Worm (Caenorhabditis elegans) whole organism, late embryonic: Measurements from ENCODE around the gene catp-2.

Source experiments
- K09A11.1 ChIP-seq: sonication (generic microtip); optimal IDR thresholded peaks from 2 replicates; lab custom pipeline; 2017; ENCODE audit warnings: antibody characterized with exemption, mild to moderate bottlenecking, missing genetic modification characterization, missing compliant biosample characterization; ENCODE audit not compliant: insufficient read depth
- ceh-14 ChIP-seq: sonication (generic microtip); optimal IDR thresholded peaks from 2 replicates; lab custom pipeline; 2016; ENCODE audit warnings: missing genotype, missing genetic modification characterization, missing compliant biosample characterization
- ceh-18 ChIP-seq: sonication (generic microtip); optimal IDR thresholded peaks from 2 replicates; lab custom pipeline; 2016; ENCODE audit warnings: missing genetic modification characterization, missing compliant biosample characterization
- ceh-34 ChIP-seq: sonication (generic microtip); optimal IDR thresholded peaks from 2 replicates; lab custom pipeline; 2016; ENCODE audit warnings: mild to moderate bottlenecking, missing genetic modification characterization, missing compliant biosample characterization
- ceh-6 ChIP-seq: fragments of 200-800 bp; sonication (Bioruptor generic); optimal IDR thresholded peaks from 2 replicates; lab custom pipeline; 2018; ENCODE audit warnings: mild to moderate bottlenecking, missing genetic modification characterization, missing compliant biosample characterization
- dmd-4 ChIP-seq: sonication (generic microtip); optimal IDR thresholded peaks from 2 replicates; lab custom pipeline; 2016; ENCODE audit warnings: borderline replicate concordance, missing genetic modification characterization, missing compliant biosample characterization
- elt-2 ChIP-seq: sonication (generic microtip); optimal IDR thresholded peaks from 2 replicates; lab custom pipeline; 2016; ENCODE audit warnings: missing genetic modification reagents, missing genetic modification characterization, missing compliant biosample characterization
- eyg-1 ChIP-seq: sonication (generic microtip); optimal IDR thresholded peaks from 2 replicates; lab custom pipeline; 2016; ENCODE audit warnings: missing genotype, missing genetic modification characterization, missing compliant biosample characterization
- fkh-10 ChIP-seq: fragments of 150-350 bp; optimal IDR thresholded peaks from 2 replicates; lab custom pipeline; 2014; ENCODE audit warnings: missing biosample characterization, missing genetic modification reagents, missing genetic modification characterization
- gmeb-2 ChIP-seq: sonication (generic microtip); optimal IDR thresholded peaks from 2 replicates; lab custom pipeline; 2016; ENCODE audit warnings: missing genetic modification characterization, inconsistent platforms, missing compliant biosample characterization
- hlh-30 ChIP-seq: sonication (generic microtip); optimal IDR thresholded peaks from 2 replicates; lab custom pipeline; 2017; ENCODE audit warnings: antibody characterized with exemption, missing genetic modification characterization, missing compliant biosample characterization; ENCODE audit not compliant: insufficient read depth
- madf-2 ChIP-seq: sonication (generic microtip); optimal IDR thresholded peaks from 2 replicates; lab custom pipeline; 2017; ENCODE audit warnings: missing genetic modification characterization, missing compliant biosample characterization
- mec-3 ChIP-seq: sonication (generic microtip); optimal IDR thresholded peaks from 2 replicates; lab custom pipeline; 2016; ENCODE audit warnings: borderline replicate concordance, missing genetic modification characterization, missing compliant biosample characterization
- npax-4 ChIP-seq: sonication (generic microtip); optimal IDR thresholded peaks from 2 replicates; lab custom pipeline; 2016; ENCODE audit warnings: missing genetic modification characterization, missing compliant biosample characterization
- pat-9 ChIP-seq: fragments of 200-800 bp; sonication (Bioruptor generic); optimal IDR thresholded peaks from 2 replicates; lab custom pipeline; 2018; ENCODE audit warnings: mild to moderate bottlenecking, missing genetic modification characterization, moderate library complexity, missing compliant biosample characterization
- pha-2 ChIP-seq: sonication (generic microtip); optimal IDR thresholded peaks from 2 replicates; lab custom pipeline; 2017; ENCODE audit warnings: mild to moderate bottlenecking, missing genetic modification characterization, missing compliant biosample characterization
- sox-2 ChIP-seq: fragments of 200-800 bp; sonication (Bioruptor generic); IDR thresholded peaks from 2 replicates; pipeline ENCODE4 v1.3.6; 2022; ENCODE audit warnings: missing genetic modification reagents, missing genetic modification characterization, missing compliant biosample characterization
- syd-9 ChIP-seq: sonication (generic microtip); optimal IDR thresholded peaks from 2 replicates; lab custom pipeline; 2016; ENCODE audit warnings: mild to moderate bottlenecking, missing genetic modification characterization, moderate library complexity, missing compliant biosample characterization
- ttx-3 ChIP-seq: sonication (generic microtip); optimal IDR thresholded peaks from 2 replicates; lab custom pipeline; 2016; ENCODE audit warnings: missing genetic modification reagents, missing genetic modification characterization, missing compliant biosample characterization

Gene catp-2

DNA sequence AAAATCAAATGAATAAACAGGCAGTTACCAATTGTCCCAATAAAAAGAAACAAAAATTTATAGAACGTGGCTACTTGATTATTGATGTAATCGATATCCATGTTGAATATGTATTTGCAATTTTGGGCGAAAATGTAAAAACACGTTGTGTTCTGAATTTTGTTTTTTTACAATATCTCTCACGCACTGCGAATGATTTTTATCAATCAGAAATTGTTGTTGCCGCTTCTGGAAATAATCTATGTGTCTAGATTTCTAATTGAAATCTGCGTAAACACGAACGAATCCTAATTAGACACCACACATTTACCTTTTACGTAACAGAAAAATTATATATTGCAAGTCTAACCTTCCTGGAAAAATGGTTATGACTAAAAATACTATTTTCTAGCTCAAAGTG is 48.6 kb downstream of the catp-2 start, which contains the start of gene srsx-13:
Gene srsx-13 (minus strand): TSS at position 101 of the 400 bp plus-strand sequence.
- TF ChIP-seq K09A11.1 (tag; lab: Kevin White, UChicago) (no peak), mec-3 (tag; lab: Kevin White, UChicago) (no peak), fkh-10 (GFP tag; lab: Kevin White, UChicago) (no peak), gmeb-2 (tag; lab: Kevin White, UChicago) (no peak), npax-4 (no peak), syd-9 (tag; lab: Kevin White, UChicago) (no peak), pha-2 (tag; lab: Kevin White, UChicago) (no peak), pat-9 (tag; lab: Kevin White, UChicago) (no peak), hlh-30 (tag; lab: Kevin White, UChicago) (no peak), elt-2 (tag; lab: Kevin White, UChicago) (no peak), ttx-3 (tag; lab: Kevin White, UChicago) (no peak), sox-2 (GFP tag; lab: Robert Waterston, UW) (no peak), madf-2 (tag; lab: Kevin White, UChicago) (no peak), ceh-34 (tag; lab: Kevin White, UChicago) (no peak)

DNA sequence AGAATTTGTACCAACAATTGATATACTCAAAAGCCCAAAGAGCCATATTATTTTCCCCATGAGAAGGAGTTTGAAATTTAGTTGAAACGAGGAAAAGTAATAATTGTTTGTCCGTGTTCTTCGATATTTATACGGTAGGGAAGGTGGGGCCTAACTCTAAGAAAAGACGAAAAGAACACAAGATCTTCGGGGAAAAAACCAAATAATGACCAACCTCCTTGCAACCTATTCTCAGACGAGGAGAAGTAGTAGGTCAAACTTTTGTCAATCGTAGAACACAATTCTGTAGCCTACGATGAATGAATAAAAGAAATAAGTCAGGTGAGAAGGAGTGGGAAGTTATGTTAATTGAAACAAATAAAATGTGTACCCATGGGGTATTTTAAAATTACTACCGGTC is 52.6 kb downstream of the catp-2 start, which contains the start of gene ncx-8:
Gene ncx-8 (minus strand): TSS at position 101 of the 400 bp plus-strand sequence.
- no peak for TF ChIP-seq ceh-18 (tag; lab: Kevin White, UChicago)
- no peak for TF ChIP-seq ceh-14
- no peak for TF ChIP-seq ceh-6
- TF ChIP-seq dmd-4 (tag; lab: Kevin White, UChicago), result no peak
- TF ChIP-seq eyg-1 (tag; lab: Kevin White, UChicago), result no peak
